Fruit fly (Drosophila melanogaster): ENCODE data around the gene epsilonCOP.

epsilonCOP gene

dm6 chr2L:6490783-6491249 lies 1.9 kb downstream of the epsilonCOP start, which contains the start of the genes Phf5a and CG31638 (continued):
- TF ChIP-seq abd-A (tag; optimal IDR thresholded peaks at IDR 0.05): no peak
- TF ChIP-seq CG6813 (GFP tag; optimal IDR thresholded peaks at IDR 0.05): peak; percentile 92
- peak; percentile 97 for TF ChIP-seq CG17361 (GFP tag; IDR thresholded peaks at IDR 0.05)
- peak; percentile 17; the same call in 1 of the 3 replicates for TF ChIP-seq Opbp (GFP tag; IDR thresholded peaks at IDR 0.05; ENCODE audit: partially characterized antibody)
- TF ChIP-seq Nf-YA (GFP tag; IDR thresholded peaks at IDR 0.05): no peak
- TF ChIP-seq NFAT (GFP tag; IDR thresholded peaks at IDR 0.05): peak; percentile 96
- TF ChIP-seq Deaf1 (tag; optimal IDR thresholded peaks at IDR 0.05): peak; percentile 30
- TF ChIP-seq CG12071 (GFP tag; optimal IDR thresholded peaks at IDR 0.05): peak; percentile 76
- TF ChIP-seq mam (GFP tag; optimal IDR thresholded peaks at IDR 0.05): peak; percentile 81
- TF ChIP-seq dimm (GFP tag; IDR thresholded peaks at IDR 0.05): 0 out of 2 replicates have a peak, but pooled peaks have one; percentile 33
- peak; percentile 48 for TF ChIP-seq CG31388 (GFP tag; optimal IDR thresholded peaks at IDR 0.05)
- TF ChIP-seq CG8290 (GFP tag; optimal IDR thresholded peaks at IDR 0.05): peak; percentile 93
- peak in 1 of 2 experiments; percentile 9 for TF ChIP-seq CG8290 (tag; optimal IDR thresholded peaks at IDR 0.05)
- peak; percentile 91 for TF ChIP-seq Abd-B (GFP tag; optimal IDR thresholded peaks at IDR 0.05)
- peak; percentile 21; the same call in 1 of the 3 replicates for TF ChIP-seq CG6791 (GFP tag; IDR thresholded peaks at IDR 0.05; ENCODE audit: partially characterized antibody)
- TF ChIP-seq bab2 (GFP tag; optimal IDR thresholded peaks at IDR 0.05): peak; percentile 13
- no peak for TF ChIP-seq CG11247 (GFP tag; IDR thresholded peaks at IDR 0.05)
- peak; percentile 96 for TF ChIP-seq Chrac-16 (GFP tag; optimal IDR thresholded peaks at IDR 0.05)
- peak; percentile 92 for TF ChIP-seq CG8924 (tag; optimal IDR thresholded peaks at IDR 0.05)
- TF ChIP-seq Ets65A (GFP tag): peak; percentile 95
- no peak for TF ChIP-seq Hr78 (GFP tag; optimal IDR thresholded peaks at IDR 0.05)
- no peak for TF ChIP-seq Sox102F (GFP tag; optimal IDR thresholded peaks at IDR 0.05)
- peak; percentile 53; the same call in 1 of the 2 replicates for TF ChIP-seq H2.0 (GFP tag; IDR thresholded peaks at IDR 0.05)
- TF ChIP-seq CG11085 (GFP tag; IDR thresholded peaks at IDR 0.05): peak; percentile 97
- TF ChIP-seq HHEX (GFP tag; optimal IDR thresholded peaks at IDR 0.05): peak; percentile 93
- no peak for TF ChIP-seq Sox100B (GFP tag; optimal IDR thresholded peaks at IDR 0.05)
- peak in 1 of 2 experiments; percentile 51 for TF ChIP-seq Eip74EF (GFP tag; optimal IDR thresholded peaks at IDR 0.05)
- peak; percentile 60 for TF ChIP-seq NC2β (GFP tag; optimal IDR thresholded peaks at IDR 0.05)
- no peak for TF ChIP-seq CG3838 (GFP tag; optimal IDR thresholded peaks at IDR 0.05)
- TF ChIP-seq CG17802 (tag; optimal IDR thresholded peaks at IDR 0.05): peak; percentile 88
- peak; percentile 92 for TF ChIP-seq sisA (GFP tag; IDR thresholded peaks at IDR 0.05)
- TF ChIP-seq CG1602 (GFP tag; optimal IDR thresholded peaks at IDR 0.05): peak; percentile 95
- TF ChIP-seq mirr (GFP tag; optimal IDR thresholded peaks at IDR 0.05): peak; percentile 70
- TF ChIP-seq fd96Cb (tag; optimal IDR thresholded peaks at IDR 0.05): peak; percentile 97
- TF ChIP-seq usp (GFP tag; optimal IDR thresholded peaks at IDR 0.05): no peak
- peak; percentile 82 for TF ChIP-seq vvl (GFP tag; IDR thresholded peaks at IDR 0.05)
- peak; percentile 73 for TF ChIP-seq CG9727 (GFP tag; optimal IDR thresholded peaks at IDR 0.05)
- no peak for TF ChIP-seq D (optimal IDR thresholded peaks at IDR 0.05)
- peak; percentile 90 for TF ChIP-seq D (GFP tag; optimal IDR thresholded peaks at IDR 0.05)
- peak; percentile 96 for TF ChIP-seq Hmr (GFP tag; optimal IDR thresholded peaks at IDR 0.05)
- no peak for TF ChIP-seq CG2129 (GFP tag; IDR thresholded peaks at IDR 0.05; ENCODE audit: partially characterized antibody)
- peak; percentile 51; the same call in 2 of the 3 replicates for TF ChIP-seq Aef1 (GFP tag; IDR thresholded peaks at IDR 0.05)
- peak; percentile 95 for TF ChIP-seq Taf1 (GFP tag; IDR thresholded peaks at IDR 0.05)
- TF ChIP-seq Sin3A (optimal IDR thresholded peaks at IDR 0.05): peak; percentile 47
- TF ChIP-seq otp (GFP tag; IDR thresholded peaks at IDR 0.05): peak; percentile 81; the same call in 2 of the 3 replicates
- peak; percentile 30 for TF ChIP-seq BEAF-32 (GFP tag; optimal IDR thresholded peaks at IDR 0.05)
- peak; percentile 90 for TF ChIP-seq CG33557 (GFP tag; optimal IDR thresholded peaks at IDR 0.05)
- TF ChIP-seq zf30C (GFP tag; optimal IDR thresholded peaks at IDR 0.05): no peak
- TF ChIP-seq Dip3 (GFP tag; optimal IDR thresholded peaks at IDR 0.05): no peak
- peak; percentile 91 for TF ChIP-seq wek (GFP tag; optimal IDR thresholded peaks at IDR 0.05)

Data from whole organism, embryonic.